Fruit fly (Drosophila melanogaster) Kc167 (cell line): ENCODE measurements around the gene Evi5.

Source experiments
- psq ChIP-seq: fragments of >200 bp; optimal IDR thresholded peaks from 2 replicates; lab custom pipeline; 2017; ENCODE audit warnings: missing external identifiers
- ttk ChIP-seq: sonication (Bioruptor generic); optimal IDR thresholded peaks from 2 replicates; lab custom pipeline; 2017; ENCODE audit warnings: missing external identifiers

DNA sequence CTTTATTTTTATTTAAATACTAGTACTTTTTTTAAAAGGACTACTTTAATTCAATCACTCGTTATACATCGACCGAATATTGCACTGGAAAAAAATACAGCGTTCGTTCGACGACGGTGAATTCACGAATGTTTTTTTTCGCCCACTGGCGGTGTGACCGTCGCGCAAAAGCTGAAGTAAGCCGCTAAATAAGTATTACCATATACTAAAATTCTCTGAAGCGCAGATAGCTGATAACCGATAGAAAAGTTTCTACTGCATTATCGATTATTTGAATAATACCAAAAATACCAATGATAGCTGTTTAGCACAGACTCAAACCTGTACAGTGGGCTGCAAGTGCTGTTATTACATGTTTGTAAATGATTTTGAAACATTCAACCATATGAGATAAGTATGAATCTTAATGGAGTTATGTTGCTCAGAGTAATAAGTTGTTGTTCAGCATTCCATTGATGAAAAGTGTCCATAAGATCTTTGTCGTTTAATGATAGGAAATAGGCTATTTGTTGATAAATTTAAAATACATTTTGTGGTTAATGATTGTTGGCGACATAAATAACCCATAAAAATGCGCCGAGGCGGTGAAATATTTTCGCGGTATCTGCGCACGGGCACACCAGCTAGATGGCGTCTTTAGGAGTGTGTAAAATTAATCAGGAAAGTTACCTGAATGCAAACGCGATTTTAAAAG is at the start of gene Evi5, which contains the start of gene HP5:
- no peak for TF ChIP-seq ttk
- no peak for TF ChIP-seq psq (lab: Kevin White, UChicago)
